Fruit fly (Drosophila melanogaster): Measurements from ENCODE around the gene CG4511.

CG4511 gene

DNA sequence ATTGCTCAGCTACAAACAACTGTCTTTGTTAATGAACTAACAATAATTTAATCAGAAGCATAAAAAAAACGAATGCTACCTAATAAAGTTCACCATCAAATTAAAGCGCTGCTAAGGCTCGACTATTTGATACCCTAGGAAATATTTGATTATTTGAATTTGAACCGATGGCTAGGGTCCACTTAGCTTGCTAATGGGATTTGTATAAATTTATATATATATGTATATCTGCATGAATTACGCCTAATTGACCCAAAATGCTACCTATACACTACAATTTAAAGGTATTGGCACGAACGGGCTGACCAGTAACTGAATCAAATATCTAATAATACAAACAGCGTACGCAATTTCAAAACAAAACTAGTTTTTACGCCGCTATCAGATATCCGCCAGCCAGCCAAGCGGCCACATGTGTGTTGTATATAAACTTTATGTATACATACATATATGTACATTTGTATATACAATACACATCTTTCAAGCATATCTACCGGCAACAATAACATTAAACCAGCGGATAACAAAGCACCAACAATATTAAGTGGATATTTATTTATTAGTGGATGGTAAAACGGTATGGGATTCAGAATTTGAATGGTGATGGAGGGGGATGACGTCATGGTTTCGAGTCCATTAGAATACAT is 29.9 kb downstream of the CG4511 start (continued):
- no peak for TF ChIP-seq ham (GFP tag; IDR thresholded peaks at IDR 0.05)
- peak; percentile 89 for TF ChIP-seq CG34422 (GFP tag; IDR thresholded peaks at IDR 0.05)
- TF ChIP-seq ind (GFP tag; optimal IDR thresholded peaks at IDR 0.05), result peak; percentile 65
- peak; percentile 33 for TF ChIP-seq CG9437 (GFP tag; optimal IDR thresholded peaks at IDR 0.05)
- TF ChIP-seq CG2199 (GFP tag; IDR thresholded peaks at IDR 0.05), result no peak
- peak; percentile 78 for TF ChIP-seq nmo (GFP tag; optimal IDR thresholded peaks at IDR 0.05)
- TF ChIP-seq Vsx1 (GFP tag; optimal IDR thresholded peaks at IDR 0.05), result peak; percentile 71
- peak; percentile 67 for TF ChIP-seq CG14050 (GFP tag; IDR thresholded peaks at IDR 0.05)
- no peak for TF ChIP-seq repo (GFP tag; optimal IDR thresholded peaks at IDR 0.05)
- TF ChIP-seq E2f1 (GFP tag; IDR thresholded peaks at IDR 0.05), result peak; percentile 79
- no peak for TF ChIP-seq pho (GFP tag; optimal IDR thresholded peaks at IDR 0.05)
- 0 out of 2 replicates have a peak, but pooled peaks have one; percentile 34 for TF ChIP-seq sim (GFP tag; IDR thresholded peaks at IDR 0.05)
- peak; percentile 78 for TF ChIP-seq Drgx (GFP tag; IDR thresholded peaks at IDR 0.05)
- no peak for TF ChIP-seq CG10565 (GFP tag; optimal IDR thresholded peaks at IDR 0.05)
- TF ChIP-seq slou (GFP tag; optimal IDR thresholded peaks at IDR 0.05), result no peak
- peak; percentile 98 for TF ChIP-seq D19B (GFP tag; optimal IDR thresholded peaks at IDR 0.05)
- no peak for TF ChIP-seq cad (GFP tag; optimal IDR thresholded peaks at IDR 0.05)
- TF ChIP-seq Spps (tag; optimal IDR thresholded peaks at IDR 0.05), result no peak
- TF ChIP-seq Dip2 (GFP tag; IDR thresholded peaks at IDR 0.05), result 0 out of 2 replicates have a peak, but pooled peaks have one; percentile 16
- peak; percentile 69 for TF ChIP-seq CG17361 (GFP tag; IDR thresholded peaks at IDR 0.05)
- peak; percentile 9; the same call in 1 of the 2 replicates for TF ChIP-seq Gsc (GFP tag; IDR thresholded peaks at IDR 0.05)
- TF ChIP-seq dan (GFP tag; IDR thresholded peaks at IDR 0.05), result no peak
- no peak for TF ChIP-seq Dip3 (GFP tag; optimal IDR thresholded peaks at IDR 0.05)
- TF ChIP-seq CHES-1-like (GFP tag; optimal IDR thresholded peaks at IDR 0.05), result no peak
- peak; percentile 16 for TF ChIP-seq Hand (GFP tag; optimal IDR thresholded peaks at IDR 0.05)
- 0 out of 2 replicates have a peak, but pooled peaks have one; percentile 50 for TF ChIP-seq CG5953 (GFP tag; IDR thresholded peaks at IDR 0.05)
- TF ChIP-seq ato (GFP tag; IDR thresholded peaks at IDR 0.05; ENCODE audit: partially characterized antibody), result no peak
- peak; percentile 31 for TF ChIP-seq gcm (GFP tag; optimal IDR thresholded peaks at IDR 0.05)
- no peak for TF ChIP-seq CG30431 (GFP tag; optimal IDR thresholded peaks at IDR 0.05)
- peak; percentile 60; the same call in 1 of the 3 replicates for TF ChIP-seq Optix (GFP tag; IDR thresholded peaks at IDR 0.05)
- no peak for TF ChIP-seq insv (GFP tag; optimal IDR thresholded peaks at IDR 0.05)
- TF ChIP-seq Bdp1 (GFP tag; optimal IDR thresholded peaks at IDR 0.05), result no peak
- peak; percentile 84; the same call in 2 of the 3 replicates for TF ChIP-seq ci (GFP tag; IDR thresholded peaks at IDR 0.05)
- TF ChIP-seq Ssrp (tag; optimal IDR thresholded peaks at IDR 0.05), result peak; percentile 33
- peak; percentile 84 for TF ChIP-seq CG11695 (GFP tag; IDR thresholded peaks at IDR 0.05)
- TF ChIP-seq nom (GFP tag; optimal IDR thresholded peaks at IDR 0.05), result no peak
- TF ChIP-seq bsh (GFP tag; optimal IDR thresholded peaks at IDR 0.05), result peak in 1 of 2 experiments; percentile 29
- TF ChIP-seq nau (GFP tag; optimal IDR thresholded peaks at IDR 0.05), result peak; percentile 20
- no peak for TF ChIP-seq seq (GFP tag; IDR thresholded peaks at IDR 0.05)
- TF ChIP-seq CG7839 (tag; optimal IDR thresholded peaks at IDR 0.05), result peak; percentile 88
- TF ChIP-seq dpn (GFP tag; optimal IDR thresholded peaks at IDR 0.05), result peak; percentile 6 to 34
- peak; percentile 88 for TF ChIP-seq Med (GFP tag)
- TF ChIP-seq yki (optimal IDR thresholded peaks at IDR 0.05), result no peak
- TF ChIP-seq CG18764 (GFP tag; optimal IDR thresholded peaks at IDR 0.05), result peak; percentile 45
- TF ChIP-seq CG12391 (tag; optimal IDR thresholded peaks at IDR 0.05), result peak; percentile 60
- TF ChIP-seq Dref (GFP tag; IDR thresholded peaks at IDR 0.05), result peak; percentile 26; the same call in 1 of the 2 replicates
- peak; percentile 51 for TF ChIP-seq CG10274 (GFP tag; optimal IDR thresholded peaks at IDR 0.05)
- peak; percentile 67 for TF ChIP-seq CG10366 (GFP tag; IDR thresholded peaks at IDR 0.05)
- peak; percentile 39 for TF ChIP-seq CG7928 (GFP tag; optimal IDR thresholded peaks at IDR 0.05)
- no peak for TF ChIP-seq CG2202 (tag; optimal IDR thresholded peaks at IDR 0.05)
- peak; percentile 82 for TF ChIP-seq CG16779 (GFP tag; IDR thresholded peaks at IDR 0.05)

Measured in whole organism, embryonic.